Worm (Caenorhabditis elegans) whole organism, early embryonic: Measurements from ENCODE around the gene rmh-2.

Experiments used
- B0310.2 ChIP-seq: sonication (generic microtip); optimal IDR thresholded peaks from 2 replicates; lab custom pipeline; 2016; ENCODE audit warnings: mild to moderate bottlenecking, missing genetic modification characterization, missing compliant biosample characterization
- F13C5.2 ChIP-seq: sonication (generic microtip); optimal IDR thresholded peaks from 2 replicates; lab custom pipeline; 2017; ENCODE audit warnings: mild to moderate bottlenecking, missing genetic modification characterization, inconsistent platforms, missing compliant biosample characterization
- aly-1 ChIP-seq: sonication (generic microtip); optimal IDR thresholded peaks from 2 replicates; lab custom pipeline; 2016; ENCODE audit warnings: missing genetic modification characterization, missing compliant biosample characterization
- ama-1 ChIP-seq: fragments of 150-350 bp; optimal IDR thresholded peaks from 2 replicates; lab custom pipeline; 2014
- ceh-13 ChIP-seq: fragments of 200-800 bp; sonication (Bioruptor generic); optimal IDR thresholded peaks from 2 replicates; lab custom pipeline; 2018; ENCODE audit warnings: mild to moderate bottlenecking, missing genetic modification characterization, missing compliant biosample characterization
- ceh-36 ChIP-seq: sonication (generic microtip); optimal IDR thresholded peaks from 2 replicates; lab custom pipeline; 2016; ENCODE audit warnings: missing genetic modification characterization, inconsistent platforms, missing compliant biosample characterization
- ets-7 ChIP-seq: sonication (generic microtip); optimal IDR thresholded peaks from 2 replicates; lab custom pipeline; 2016; ENCODE audit warnings: missing genotype, missing genetic modification characterization, missing compliant biosample characterization
- flt-1 ChIP-seq: fragments of 200-800 bp; sonication (Bioruptor generic); IDR thresholded peaks from 2 replicates; pipeline ENCODE4 v1.3.6; 2022; ENCODE audit warnings: missing genetic modification characterization, missing compliant biosample characterization
- hmbx-1 ChIP-seq: sonication (generic microtip); optimal IDR thresholded peaks from 2 replicates; lab custom pipeline; 2016; ENCODE audit warnings: mild to moderate bottlenecking, missing genetic modification characterization, missing compliant biosample characterization
- hmg-4 ChIP-seq: fragments of 200-800 bp; sonication (Bioruptor generic); optimal IDR thresholded peaks from 2 replicates; lab custom pipeline; 2018; ENCODE audit warnings: mild to moderate bottlenecking, missing genetic modification characterization, missing compliant biosample characterization
- hnd-1 ChIP-seq: sonication (generic microtip); optimal IDR thresholded peaks from 2 replicates; lab custom pipeline; 2016; ENCODE audit warnings: missing genetic modification characterization, missing compliant biosample characterization
- pes-1 ChIP-seq: fragments of 200-800 bp; sonication (Bioruptor generic); IDR thresholded peaks from 2 replicates; pipeline ENCODE4 v1.3.6; 2022; ENCODE audit warnings: missing genetic modification reagents, missing genetic modification characterization, missing compliant biosample characterization
- scrt-1 ChIP-seq: fragments of 200-800 bp; sonication (Bioruptor generic); IDR thresholded peaks from 2 replicates; pipeline ENCODE4 v1.3.6; 2022; ENCODE audit warnings: missing genetic modification characterization, missing compliant biosample characterization
- sea-1 ChIP-seq: fragments of 200-800 bp; sonication (Bioruptor generic); conservative IDR thresholded peaks from 2 replicates; pipeline ENCODE4 v1.3.6; 2022; ENCODE audit warnings: missing genetic modification characterization, missing compliant biosample characterization
- tbx-11 ChIP-seq: fragments of 200-800 bp; sonication (Bioruptor generic); IDR thresholded peaks from 2 replicates; pipeline ENCODE4 v1.3.6; 2022; ENCODE audit warnings: missing genetic modification characterization, missing compliant biosample characterization
- tbx-37 ChIP-seq: fragments of 200-800 bp; sonication (Bioruptor generic); conservative IDR thresholded peaks from 2 replicates; pipeline ENCODE4 v1.3.6; 2022; ENCODE audit warnings: missing genetic modification reagents, missing genetic modification characterization, missing compliant biosample characterization
- tra-4 ChIP-seq: sonication (generic microtip); optimal IDR thresholded peaks from 2 replicates; lab custom pipeline; 2017; ENCODE audit warnings: missing genetic modification characterization, missing compliant biosample characterization

The rmh-2 gene

DNA sequence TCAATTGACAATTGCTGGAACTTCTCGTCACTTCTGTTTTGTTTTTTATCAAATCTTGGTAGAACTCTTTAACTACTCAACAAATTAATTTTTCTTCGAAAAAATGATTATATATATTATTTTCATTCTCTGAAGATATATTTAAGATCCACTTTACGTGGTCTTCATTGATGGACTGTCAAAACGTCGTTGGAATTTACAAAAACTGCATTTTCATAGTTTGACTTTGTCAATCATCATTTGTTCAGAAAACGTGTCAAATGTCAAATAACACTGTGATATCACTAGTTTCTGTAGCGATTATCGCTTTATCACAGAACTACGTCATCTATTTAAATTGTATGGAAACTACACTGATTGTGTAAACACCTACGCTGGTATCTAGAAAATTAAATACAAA lies 6.2 kb downstream of the rmh-2 start:
- TF ChIP-seq hmbx-1 (tag; lab: Kevin White, UChicago) (no peak), ama-1 (lab: Kevin White, UChicago) (no peak), B0310.2 (tag; lab: Kevin White, UChicago) (no peak), hmg-4 (GFP tag; lab: Kevin White, UChicago) (no peak), F13C5.2 (no peak), flt-1 (GFP tag; lab: Robert Waterston, UW) (no peak), hnd-1 (tag; lab: Kevin White, UChicago) (no peak), ceh-36 (tag; lab: Kevin White, UChicago) (no peak), pes-1 (GFP tag; lab: Robert Waterston, UW) (no peak), tbx-37 (GFP tag; lab: Robert Waterston, UW) (no peak), ets-7 (tag; lab: Kevin White, UChicago) (no peak), tbx-11 (GFP tag; lab: Robert Waterston, UW) (no peak), tra-4 (tag; lab: Kevin White, UChicago) (no peak), aly-1 (tag; lab: Kevin White, UChicago) (no peak), sea-1 (GFP tag; lab: Robert Waterston, UW) (no peak)

ce11 chrV:9922481-9922880 lies 8.1 kb downstream of the rmh-2 start, which contains the start of gene C50H2.7:
Gene C50H2.7, plus strand, starts transcription at chrV:9922781.
- no peak for TF ChIP-seq ama-1 (lab: Kevin White, UChicago)
- no peak for TF ChIP-seq pes-1 (GFP tag; lab: Robert Waterston, UW)
- TF ChIP-seq hmg-4 (GFP tag; lab: Kevin White, UChicago): no peak
- TF ChIP-seq F13C5.2: no peak
- no peak for TF ChIP-seq tbx-37 (GFP tag; lab: Robert Waterston, UW)
- no peak for TF ChIP-seq ceh-36 (tag; lab: Kevin White, UChicago)
- no peak for TF ChIP-seq hnd-1 (tag; lab: Kevin White, UChicago)
- TF ChIP-seq flt-1 (GFP tag; lab: Robert Waterston, UW): no peak
- TF ChIP-seq ets-7 (tag; lab: Kevin White, UChicago): no peak
- no peak for TF ChIP-seq B0310.2 (tag; lab: Kevin White, UChicago)
- TF ChIP-seq scrt-1 (GFP tag; lab: Robert Waterston, UW): no peak
- TF ChIP-seq tra-4 (tag; lab: Kevin White, UChicago): no peak
- TF ChIP-seq aly-1 (tag; lab: Kevin White, UChicago): no peak
- no peak for TF ChIP-seq ceh-13 (GFP tag; lab: Kevin White, UChicago)
- TF ChIP-seq tbx-11 (GFP tag; lab: Robert Waterston, UW): no peak
- no peak for TF ChIP-seq hmbx-1 (tag; lab: Kevin White, UChicago)
- TF ChIP-seq sea-1 (GFP tag; lab: Robert Waterston, UW): no peak

- TF ChIP-seq hmbx-1 (tag; lab: Kevin White, UChicago) (no peak), ceh-13 (GFP tag; lab: Kevin White, UChicago) (no peak), ets-7 (tag; lab: Kevin White, UChicago) (no peak), sea-1 (GFP tag; lab: Robert Waterston, UW) (no peak), hmg-4 (GFP tag; lab: Kevin White, UChicago) (no peak), aly-1 (tag; lab: Kevin White, UChicago) (no peak), scrt-1 (GFP tag; lab: Robert Waterston, UW) (no peak)
Observed at ce11 chrV:9921288-9921687, 9.3 kb downstream of the rmh-2 start, which contains the start of gene ceh-75. Gene ceh-75, plus strand, starts transcription at chrV:9921337.

- TF ChIP-seq hmbx-1 (tag; lab: Kevin White, UChicago) (no peak), tbx-37 (GFP tag; lab: Robert Waterston, UW) (no peak), ceh-13 (GFP tag; lab: Kevin White, UChicago) (no peak), sea-1 (GFP tag; lab: Robert Waterston, UW) (no peak), ceh-36 (tag; lab: Kevin White, UChicago) (no peak), aly-1 (tag; lab: Kevin White, UChicago) (no peak), ets-7 (tag; lab: Kevin White, UChicago) (no peak), hmg-4 (GFP tag; lab: Kevin White, UChicago) (no peak), hnd-1 (tag; lab: Kevin White, UChicago) (no peak)
Observed at ce11 chrV:9918410-9918809, 12.2 kb downstream of the rmh-2 start, which contains the start of gene C50H2.5. Gene C50H2.5, plus strand, starts transcription at chrV:9918710.

DNA sequence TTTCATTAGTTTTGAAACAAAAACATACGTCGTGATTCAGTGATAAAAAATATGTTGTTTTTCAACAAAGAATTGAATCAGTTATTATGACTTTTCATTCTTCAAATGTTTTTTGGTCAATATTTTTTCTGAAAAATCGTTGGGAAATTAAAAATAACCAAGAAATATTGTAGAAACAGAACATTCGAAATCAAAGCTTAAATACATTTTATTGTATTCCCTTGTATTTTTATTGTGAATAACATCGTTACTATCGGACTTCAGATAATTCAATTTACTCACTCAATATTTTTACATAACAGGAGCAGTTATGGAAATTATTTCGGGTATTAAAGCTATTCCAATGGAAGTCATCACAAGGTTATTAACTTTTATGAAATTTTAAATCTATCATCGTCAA lies 13.9 kb downstream of the rmh-2 start, which contains the start of gene C50H2.4:
Gene C50H2.4, plus strand, starts transcription at position 301 of the 400 bp plus-strand sequence.
- TF ChIP-seq tra-4 (tag; lab: Kevin White, UChicago) (no peak), hmbx-1 (tag; lab: Kevin White, UChicago) (no peak), hmg-4 (GFP tag; lab: Kevin White, UChicago) (no peak), scrt-1 (GFP tag; lab: Robert Waterston, UW) (no peak), ceh-13 (GFP tag; lab: Kevin White, UChicago) (no peak), sea-1 (GFP tag; lab: Robert Waterston, UW) (no peak), F13C5.2 (no peak), flt-1 (GFP tag; lab: Robert Waterston, UW) (no peak), tbx-37 (GFP tag; lab: Robert Waterston, UW) (no peak), hnd-1 (tag; lab: Kevin White, UChicago) (no peak), aly-1 (tag; lab: Kevin White, UChicago) (no peak), ets-7 (tag; lab: Kevin White, UChicago) (no peak), tbx-11 (GFP tag; lab: Robert Waterston, UW) (no peak), ceh-36 (tag; lab: Kevin White, UChicago) (no peak)

ce11 chrV:9915021-9915420 lies 15.6 kb downstream of the rmh-2 start, which contains the start of gene mec-9:
Gene mec-9, minus strand, starts transcription at chrV:9915121.
- no peak for TF ChIP-seq tbx-11 (GFP tag; lab: Robert Waterston, UW)
- TF ChIP-seq ama-1 (lab: Kevin White, UChicago): no peak
- TF ChIP-seq tra-4 (tag; lab: Kevin White, UChicago): no peak
- no peak for TF ChIP-seq pes-1 (GFP tag; lab: Robert Waterston, UW)
- no peak for TF ChIP-seq hmg-4 (GFP tag; lab: Kevin White, UChicago)
- no peak for TF ChIP-seq B0310.2 (tag; lab: Kevin White, UChicago)
- TF ChIP-seq F13C5.2: no peak
- no peak for TF ChIP-seq sea-1 (GFP tag; lab: Robert Waterston, UW)
